Fruit fly (Drosophila melanogaster) S2 (cell line): ENCODE data around the gene pyd3.

ENCODE experiments used
- CG8478 ChIP-seq: fragments of >200 bp; optimal IDR thresholded peaks from 2 replicates; lab custom pipeline; 2018
- CTCF ChIP-seq, 2 experiments: fragments of >200 bp; optimal IDR thresholded peaks; 2 replicates each; lab custom pipeline; 2018

DNA sequence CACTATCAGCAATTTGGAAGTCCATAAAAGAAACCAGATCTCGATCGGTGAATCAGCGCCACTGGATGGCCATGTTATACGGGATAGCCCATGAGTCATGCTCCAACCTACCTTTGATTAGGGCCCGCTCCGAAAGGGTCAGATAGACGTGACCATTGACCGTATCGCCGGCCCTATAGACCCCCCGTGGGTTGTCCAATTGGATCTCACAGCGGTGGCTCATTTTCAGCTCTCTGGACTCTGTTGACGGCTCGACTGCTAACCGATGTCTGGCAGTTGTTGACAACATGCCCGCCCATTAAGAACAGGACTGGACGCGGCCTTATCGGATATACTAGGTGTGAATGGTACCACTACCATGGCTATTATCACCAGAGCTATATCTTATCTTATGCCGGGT lies 48.6 kb upstream of the pyd3 start, which contains the start of gene CG18744:
- no peak for TF ChIP-seq CG8478 (lab: Kevin White, UChicago)
- no peak for TF ChIP-seq CTCF (optimal IDR thresholded peaks at IDR 0.05; lab: Kevin White, UChicago)
